Fruit fly (Drosophila melanogaster) whole organism, embryonic: ENCODE data around the gene CG4709.

Experiments used
- CG13894 ChIP-seq: fragments of 200-800 bp; sonication (Bioruptor generic); optimal IDR thresholded peaks from 3 replicates; lab custom pipeline; 2018; ENCODE audit warnings: missing biosample characterization, mild to moderate bottlenecking, missing genetic modification characterization, moderate library complexity
- CG15011 ChIP-seq: fragments of 200-800 bp; sonication (Bioruptor generic); optimal IDR thresholded peaks from 3 replicates; lab custom pipeline; 2018; ENCODE audit warnings: missing biosample characterization, mild to moderate bottlenecking, missing genetic modification characterization
- CG1529 ChIP-seq: fragments of 200-800 bp; sonication (Bioruptor generic); optimal IDR thresholded peaks from 3 replicates; lab custom pipeline; 2018; ENCODE audit warnings: missing biosample characterization, missing genetic modification characterization
- CG16779 ChIP-seq: fragments of 200-800 bp; sonication (Bioruptor generic); IDR thresholded peaks from 2 replicates; pipeline ENCODE4 v1.3.6; 2022; ENCODE audit warnings: missing biosample characterization, missing genetic modification characterization
- CG16863 ChIP-seq: fragments of 200-800 bp; sonication (Bioruptor generic); optimal IDR thresholded peaks from 3 replicates; lab custom pipeline; 2016; ENCODE audit warnings: missing biosample characterization, missing genetic modification characterization
- CG7271 ChIP-seq: fragments of 200-800 bp; sonication (Bioruptor generic); optimal IDR thresholded peaks from 2 replicates; lab custom pipeline; 2018; ENCODE audit warnings: missing biosample characterization, mild to moderate bottlenecking, missing genetic modification characterization, moderate library complexity
- abd-A ChIP-seq: fragments of 200-800 bp; sonication (Bioruptor generic); optimal IDR thresholded peaks from 3 replicates; lab custom pipeline; 2019; ENCODE audit warnings: missing biosample characterization, mild to moderate bottlenecking, missing genetic modification characterization, moderate library complexity
- exex ChIP-seq: fragments of 200-800 bp; sonication (Bioruptor generic); optimal IDR thresholded peaks from 4 replicates; lab custom pipeline; 2018; ENCODE audit warnings: missing biosample characterization, mild to moderate bottlenecking, missing genetic modification characterization, moderate library complexity
- odd ChIP-seq: fragments of 200-800 bp; sonication (Bioruptor generic); optimal IDR thresholded peaks from 2 replicates; lab custom pipeline; 2017; ENCODE audit warnings: missing biosample characterization, mild to moderate bottlenecking, missing genetic modification characterization
- sqz ChIP-seq: fragments of 200-800 bp; sonication (Bioruptor generic); optimal IDR thresholded peaks from 3 replicates; lab custom pipeline; 2018; ENCODE audit warnings: missing biosample characterization, mild to moderate bottlenecking, missing genetic modification characterization
- zfh2 ChIP-seq: fragments of 200-800 bp; sonication (Bioruptor generic); optimal IDR thresholded peaks from 2 replicates; lab custom pipeline; 2016; ENCODE audit warnings: missing biosample characterization, missing genetic modification characterization

DNA sequence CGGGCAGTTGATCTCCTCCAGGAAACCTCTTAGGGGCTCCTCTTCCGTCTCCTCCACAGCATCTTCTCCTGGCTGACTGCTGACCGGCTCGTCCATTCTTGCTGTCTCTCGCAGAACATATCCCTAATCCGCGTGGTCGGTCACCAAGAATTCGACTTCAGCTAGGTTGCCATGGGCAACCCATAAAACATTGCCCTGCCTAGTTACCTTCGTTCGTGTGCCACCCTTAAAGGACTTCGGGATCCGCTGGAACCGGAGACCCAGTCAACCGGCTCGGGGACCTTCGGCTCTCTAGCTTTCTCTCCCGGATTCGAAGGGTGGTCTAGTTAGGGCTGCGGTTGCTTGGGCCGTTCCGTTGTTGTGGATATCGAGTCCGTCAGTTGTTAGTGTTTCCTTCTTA is 29.4 kb upstream of the CG4709 start, which contains the start of the genes TbCMF46 and CG42366:
- TF ChIP-seq CG16863 (GFP tag; lab: Kevin White, UChicago) (no peak), abd-A (no peak), CG1529 (GFP tag; lab: Kevin White, UChicago) (no peak), CG15011 (no peak), odd (GFP tag; lab: Kevin White, UChicago) (no peak), CG7271 (no peak), sqz (no peak), CG16779 (GFP tag; lab: Robert Waterston, UW) (no peak), exex (tag; lab: Kevin White, UChicago) (no peak), CG13894 (tag; lab: Kevin White, UChicago) (no peak), zfh2 (GFP tag; lab: Kevin White, UChicago) (no peak)
